Worm (Caenorhabditis elegans) whole organism, L3 larva: ENCODE results near the gene srlf-20.

Experiments used
- R02D3.7 ChIP-seq: fragments of 150-350 bp; optimal IDR thresholded peaks from 2 replicates; lab custom pipeline; 2014; ENCODE audit warnings: missing biosample characterization, missing genetic modification characterization
- ZK546.5 ChIP-seq: sonication (generic microtip); optimal IDR thresholded peaks from 2 replicates; lab custom pipeline; 2017; ENCODE audit warnings: missing biosample characterization, missing genetic modification characterization
- ama-1 ChIP-seq: fragments of 150-350 bp; optimal IDR thresholded peaks from 2 replicates; lab custom pipeline; 2018
- ceh-28 ChIP-seq: fragments of 150-350 bp; optimal IDR thresholded peaks from 2 replicates; lab custom pipeline; 2014; ENCODE audit warnings: missing biosample characterization, missing genetic modification reagents, missing genetic modification characterization
- ceh-82 ChIP-seq: fragments of 150-350 bp; optimal IDR thresholded peaks from 2 replicates; lab custom pipeline; 2014; ENCODE audit warnings: missing biosample characterization, missing genetic modification characterization
- daf-12 ChIP-seq: fragments of 150-350 bp; optimal IDR thresholded peaks from 2 replicates; lab custom pipeline; 2014; ENCODE audit warnings: missing biosample characterization, missing genetic modification reagents, missing genetic modification characterization
- egl-5 ChIP-seq: fragments of 150-350 bp; optimal IDR thresholded peaks from 2 replicates; lab custom pipeline; 2017; ENCODE audit warnings: missing biosample characterization, missing genetic modification reagents, missing genetic modification characterization, inconsistent platforms
- elt-2 ChIP-seq: sonication (generic microtip); optimal IDR thresholded peaks from 2 replicates; lab custom pipeline; 2016; ENCODE audit warnings: missing genetic modification reagents, mild to moderate bottlenecking, missing genetic modification characterization, missing compliant biosample characterization
- eor-1 ChIP-seq, 2 experiments: fragments of 150-350 bp; optimal IDR thresholded peaks; 2 replicates each; lab custom pipeline; 2014 to 2018; ENCODE audit warnings: missing biosample characterization in 2 of 2, missing genetic modification characterization in 2 of 2
- fkh-2 ChIP-seq: fragments of 150-350 bp; optimal IDR thresholded peaks from 2 replicates; lab custom pipeline; 2014; ENCODE audit warnings: missing biosample characterization, missing genetic modification reagents, missing genetic modification characterization
- jun-1 ChIP-seq: fragments of 150-350 bp; optimal IDR thresholded peaks from 2 replicates; lab custom pipeline; 2014; ENCODE audit warnings: missing biosample characterization, missing genetic modification reagents, missing genetic modification characterization
- lin-15B ChIP-seq: fragments of 150-350 bp; optimal IDR thresholded peaks from 2 replicates; lab custom pipeline; 2014; ENCODE audit warnings: missing biosample characterization, missing genetic modification characterization
- lin-39 ChIP-seq: fragments of 150-350 bp; optimal IDR thresholded peaks from 2 replicates; lab custom pipeline; 2018; ENCODE audit warnings: missing biosample characterization, missing genetic modification reagents, missing genetic modification characterization
- mdl-1 ChIP-seq: fragments of 150-350 bp; optimal IDR thresholded peaks from 2 replicates; lab custom pipeline; 2014; ENCODE audit warnings: missing biosample characterization, missing genetic modification characterization
- nfya-1 ChIP-seq: sonication (generic microtip); optimal IDR thresholded peaks from 2 replicates; lab custom pipeline; 2017; ENCODE audit warnings: missing genetic modification characterization, mild to moderate bottlenecking, missing compliant biosample characterization, antibody characterized with exemption, moderate library complexity; ENCODE audit not compliant: insufficient read depth
- nhr-11 ChIP-seq: fragments of 150-350 bp; optimal IDR thresholded peaks from 2 replicates; lab custom pipeline; 2014; ENCODE audit warnings: missing biosample characterization, missing genetic modification characterization
- nhr-12 ChIP-seq: fragments of 150-350 bp; optimal IDR thresholded peaks from 2 replicates; lab custom pipeline; 2014; ENCODE audit warnings: missing biosample characterization, missing genetic modification characterization
- nhr-23 ChIP-seq: fragments of 150-350 bp; optimal IDR thresholded peaks from 2 replicates; lab custom pipeline; 2014; ENCODE audit warnings: missing biosample characterization, missing genetic modification reagents, missing genetic modification characterization
- nhr-237 ChIP-seq: fragments of 150-350 bp; optimal IDR thresholded peaks from 2 replicates; lab custom pipeline; 2014; ENCODE audit warnings: missing biosample characterization, missing genetic modification characterization
- nhr-25 ChIP-seq: sonication (generic microtip); optimal IDR thresholded peaks from 2 replicates; lab custom pipeline; 2017; ENCODE audit warnings: missing biosample characterization, missing genetic modification characterization
- nhr-28 ChIP-seq: fragments of 150-350 bp; optimal IDR thresholded peaks from 2 replicates; lab custom pipeline; 2014; ENCODE audit warnings: missing biosample characterization, missing genetic modification characterization
- nhr-67 ChIP-seq: fragments of 150-350 bp; optimal IDR thresholded peaks from 2 replicates; lab custom pipeline; 2014; ENCODE audit warnings: missing biosample characterization, missing genetic modification characterization
- nhr-76 ChIP-seq: fragments of 150-350 bp; sonication (generic microtip); optimal IDR thresholded peaks from 5 replicates; lab custom pipeline; 2014; ENCODE audit warnings: missing biosample characterization, missing genetic modification characterization
- nhr-77 ChIP-seq: fragments of 150-350 bp; optimal IDR thresholded peaks from 2 replicates; lab custom pipeline; 2014; ENCODE audit warnings: missing biosample characterization, missing genetic modification characterization
- pha-4 ChIP-seq: fragments of 150-350 bp; optimal IDR thresholded peaks from 2 replicates; lab custom pipeline; 2014; ENCODE audit warnings: missing biosample characterization, missing genetic modification reagents, missing genetic modification characterization
- pqm-1 ChIP-seq: fragments of 150-350 bp; optimal IDR thresholded peaks from 2 replicates; lab custom pipeline; 2017; ENCODE audit warnings: missing biosample characterization, missing genetic modification characterization, inconsistent platforms
- sea-2 ChIP-seq: fragments of 150-350 bp; sonication (generic microtip); optimal IDR thresholded peaks from 4 replicates; lab custom pipeline; 2014; ENCODE audit warnings: missing biosample characterization, missing genetic modification reagents, missing genetic modification characterization
- tbx-2 ChIP-seq: sonication (generic microtip); optimal IDR thresholded peaks from 2 replicates; lab custom pipeline; 2016; ENCODE audit warnings: mild to moderate bottlenecking, missing genetic modification characterization, missing compliant biosample characterization
- zag-1 ChIP-seq: fragments of 150-350 bp; optimal IDR thresholded peaks from 2 replicates; lab custom pipeline; 2014; ENCODE audit warnings: missing biosample characterization, missing genetic modification characterization
- ztf-11 ChIP-seq: fragments of 150-350 bp; optimal IDR thresholded peaks from 2 replicates; lab custom pipeline; 2014; ENCODE audit warnings: missing biosample characterization, missing genetic modification characterization
- ztf-4 ChIP-seq: fragments of 150-350 bp; optimal IDR thresholded peaks from 2 replicates; lab custom pipeline; 2014; ENCODE audit warnings: missing biosample characterization, missing genetic modification characterization

Gene srlf-20

DNA sequence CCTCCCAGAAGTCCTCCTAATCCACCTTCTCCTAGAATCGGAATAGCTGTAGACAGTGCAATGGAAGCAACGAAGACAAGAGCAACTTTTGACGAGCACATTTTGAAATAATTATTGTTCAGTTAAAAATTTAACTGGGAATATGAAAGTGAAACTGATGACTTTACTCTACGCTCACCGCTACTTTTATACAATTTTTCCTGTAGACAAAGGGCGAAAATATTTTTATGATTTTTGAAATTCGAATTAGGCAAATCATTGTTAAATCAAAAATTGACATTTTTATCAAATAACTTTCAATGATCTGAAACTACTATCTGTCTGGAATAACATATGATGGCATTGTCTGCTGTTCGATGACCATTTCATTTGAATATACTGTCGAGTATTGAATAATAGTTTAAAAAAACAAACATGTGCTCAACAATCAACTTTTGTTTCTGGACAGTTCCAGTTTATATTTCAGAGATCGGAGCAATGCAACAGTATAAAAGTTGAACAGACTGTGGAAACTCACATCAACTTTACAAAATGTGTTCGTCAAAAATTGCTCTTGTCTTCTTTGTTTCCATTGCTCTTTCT lies at the start of gene srlf-20, which contains the start of gene srlf-23:
TSS of gene srlf-20 (plus strand) at position 532 of the 582 bp plus-strand sequence.
TSS of gene srlf-23 (minus strand) at position 101 of the 582 bp plus-strand sequence.
- TF ChIP-seq fkh-2 (tag; lab: Kevin White, UChicago) (no peak), jun-1 (tag; lab: Kevin White, UChicago) (no peak), tbx-2 (tag; lab: Kevin White, UChicago) (no peak), nhr-11 (tag; lab: Kevin White, UChicago) (no peak), nhr-28 (tag; lab: Kevin White, UChicago) (no peak), lin-15B (no peak), egl-5 (no peak)
- TF ChIP-seq, all 47 proteins: peak for 0

DNA sequence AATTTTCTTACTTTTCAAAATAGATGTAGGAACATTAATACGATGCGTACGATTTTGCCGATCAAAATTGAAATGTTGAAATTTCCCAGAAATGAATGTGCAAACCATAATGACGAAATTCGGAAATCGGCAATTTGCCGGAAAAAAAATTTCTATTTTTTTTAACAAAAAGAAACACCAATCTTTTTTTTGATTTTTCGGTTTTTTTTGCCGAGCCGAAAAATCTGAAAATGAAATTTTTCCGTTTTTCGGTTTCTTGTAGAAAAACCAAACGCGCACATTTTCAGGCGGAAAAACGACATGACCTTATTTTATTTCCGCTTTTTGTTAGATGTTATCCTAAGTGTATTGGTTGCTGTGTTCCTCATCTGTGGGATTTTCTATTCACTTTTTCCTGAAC lies 46.2 kb upstream of the srlf-20 start, which contains the start of gene srbc-13:
TSS of gene srbc-13 (plus strand) at position 301 of the 400 bp plus-strand sequence.
- TF ChIP-seq eor-1 (tag; optimal IDR thresholded peaks at IDR 0.05; lab: Kevin White, UChicago) (no peak), nhr-76 (tag; lab: Kevin White, UChicago) (no peak), lin-39 (tag; lab: Kevin White, UChicago) (no peak), R02D3.7 (no peak), ztf-4 (tag; lab: Kevin White, UChicago) (no peak), nhr-23 (no peak), ceh-28 (tag; lab: Kevin White, UChicago) (no peak), zag-1 (tag; lab: Kevin White, UChicago) (no peak), mdl-1 (tag; lab: Kevin White, UChicago) (no peak), ZK546.5 (tag; lab: Kevin White, UChicago) (no peak), ceh-82 (tag; lab: Kevin White, UChicago) (no peak), ztf-11 (tag; lab: Kevin White, UChicago) (no peak), nhr-12 (tag; lab: Kevin White, UChicago) (no peak), daf-12 (tag; lab: Kevin White, UChicago) (no peak)

DNA sequence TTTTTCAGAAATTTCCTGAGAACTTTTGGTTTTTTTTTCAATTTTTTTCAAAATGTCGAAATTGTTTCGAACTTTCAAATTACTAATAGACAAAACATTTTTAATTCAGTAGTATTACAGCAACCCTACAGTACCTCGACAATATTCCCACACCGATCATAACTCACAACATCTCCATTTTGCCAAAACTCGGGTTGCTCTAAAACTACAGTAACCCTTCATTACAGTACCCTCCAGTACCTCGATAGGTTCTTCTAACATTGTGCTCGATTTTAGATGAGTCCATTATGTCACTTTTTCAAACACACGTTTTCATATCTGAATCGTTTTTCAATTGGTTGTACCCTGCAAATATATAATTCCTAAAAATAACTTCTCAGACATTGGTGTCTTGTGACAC lies 44.7 kb upstream of the srlf-20 start:
- TF ChIP-seq daf-12 (tag; lab: Kevin White, UChicago) = no peak
- TF ChIP-seq jun-1 (tag; lab: Kevin White, UChicago) = no peak
- TF ChIP-seq mdl-1 (tag; lab: Kevin White, UChicago) = no peak

DNA sequence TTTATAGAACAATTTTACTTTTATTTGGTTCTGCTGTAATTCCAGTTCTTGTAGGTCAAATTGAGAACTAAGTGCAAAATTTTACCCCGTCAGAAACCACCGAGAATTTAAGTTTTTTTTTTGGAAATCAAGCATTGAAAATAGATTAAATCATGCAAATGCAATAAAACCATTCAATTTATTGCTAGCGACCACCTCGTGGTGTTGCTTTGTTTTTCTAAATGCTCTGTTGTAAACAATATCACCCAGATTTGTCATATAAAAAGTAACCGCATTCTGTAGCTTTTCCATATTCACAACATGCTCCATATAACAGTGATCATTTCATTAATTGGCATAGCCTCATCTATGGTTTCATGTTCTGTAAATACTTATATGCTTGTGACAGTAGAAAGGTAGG lies 44.3 kb upstream of the srlf-20 start, which contains the start of gene srbc-12:
TSS of gene srbc-12 (plus strand) at position 301 of the 400 bp plus-strand sequence.
- TF ChIP-seq pqm-1 (tag; lab: Kevin White, UChicago) = no peak
- no peak for TF ChIP-seq nhr-25 (tag; lab: Kevin White, UChicago)
- TF ChIP-seq ama-1 (lab: Kevin White, UChicago) = no peak
- TF ChIP-seq elt-2 (tag; lab: Kevin White, UChicago) = no peak
- no peak for TF ChIP-seq nhr-23
- no peak for TF ChIP-seq ceh-28 (tag; lab: Kevin White, UChicago)
- no peak for TF ChIP-seq pha-4 (tag; lab: Kevin White, UChicago)
- no peak for TF ChIP-seq tbx-2 (tag; lab: Kevin White, UChicago)
- TF ChIP-seq jun-1 (tag; lab: Kevin White, UChicago) = no peak
- no peak for TF ChIP-seq nhr-77 (tag; lab: Kevin White, UChicago)
- no peak for TF ChIP-seq ztf-11 (tag; lab: Kevin White, UChicago)
- TF ChIP-seq nhr-67 (tag; lab: Kevin White, UChicago) = no peak
- TF ChIP-seq nhr-237 (tag; lab: Kevin White, UChicago) = no peak
- TF ChIP-seq ceh-82 (tag; lab: Kevin White, UChicago) = no peak

DNA sequence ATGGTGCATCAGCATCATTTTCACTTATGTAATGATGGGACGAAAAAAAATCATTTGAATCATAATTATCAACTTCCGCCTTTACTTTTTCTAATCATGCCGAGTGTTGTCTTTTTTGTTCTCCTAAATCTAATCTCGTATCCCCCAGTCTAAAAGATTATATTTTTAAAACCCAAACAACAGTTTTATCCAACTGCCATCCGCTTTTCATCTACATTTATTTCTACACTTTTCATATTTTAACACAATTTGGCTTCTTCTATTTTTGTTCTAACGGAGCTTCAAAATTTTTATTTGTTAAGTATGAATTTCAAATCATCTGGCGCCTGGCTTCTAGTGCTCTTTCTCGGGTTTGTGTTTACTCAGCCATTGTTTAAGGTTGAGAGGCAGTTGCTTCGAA lies 41.6 kb upstream of the srlf-20 start, which contains the start of gene K09C6.3:
TSS of gene K09C6.3 (plus strand) at position 301 of the 400 bp plus-strand sequence.
- TF ChIP-seq ceh-28 (tag; lab: Kevin White, UChicago) = no peak
- TF ChIP-seq nhr-11 (tag; lab: Kevin White, UChicago) = no peak
- TF ChIP-seq fkh-2 (tag; lab: Kevin White, UChicago) = no peak

DNA sequence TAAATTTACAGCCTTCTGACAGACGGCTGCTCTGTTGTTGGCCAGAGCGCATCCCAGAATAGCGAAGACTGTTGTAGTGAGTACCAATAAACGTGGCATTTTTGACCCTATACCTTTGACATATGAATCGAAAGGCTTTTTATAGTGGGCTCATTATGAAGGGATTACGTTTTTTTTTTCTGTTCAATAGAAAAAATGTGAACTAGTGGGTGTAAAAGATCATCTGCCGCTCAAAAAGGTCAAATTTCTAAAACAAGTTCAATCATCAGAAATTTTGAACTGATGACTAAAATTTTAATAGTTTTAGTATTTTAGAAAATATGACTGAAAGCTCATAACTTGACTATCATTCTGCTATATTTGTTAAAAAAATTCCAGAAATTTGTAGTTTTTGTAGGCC lies 38.8 kb upstream of the srlf-20 start, which contains the start of gene K09C6.9:
TSS of gene K09C6.9 (minus strand) at position 101 of the 400 bp plus-strand sequence.
- TF ChIP-seq nhr-28 (tag; lab: Kevin White, UChicago) (no peak), lin-39 (tag; lab: Kevin White, UChicago) (no peak), nfya-1 (tag; lab: Kevin White, UChicago) (no peak), sea-2 (GFP tag; lab: Kevin White, UChicago) (no peak), R02D3.7 (no peak)
